Fruit fly (Drosophila melanogaster) whole organism, embryonic: Measurements from ENCODE around the gene Cht5.

Experiments
- Blimp-1 ChIP-seq: fragments of 200-800 bp; sonication (Bioruptor generic); optimal IDR thresholded peaks from 3 replicates; lab custom pipeline; 2018; ENCODE audit warnings: missing biosample characterization, missing genetic modification characterization, mild to moderate bottlenecking, moderate library complexity, missing genetic modification reagents
- CG10147 ChIP-seq: fragments of 200-800 bp; sonication (Bioruptor generic); optimal IDR thresholded peaks from 2 replicates; lab custom pipeline; 2019; ENCODE audit warnings: missing biosample characterization, mild to moderate bottlenecking, missing genetic modification characterization, moderate library complexity
- CG10654 ChIP-seq: fragments of 200-800 bp; sonication (Bioruptor generic); optimal IDR thresholded peaks from 2 replicates; lab custom pipeline; 2016; ENCODE audit warnings: missing biosample characterization, missing genetic modification characterization
- CG11504 ChIP-seq: fragments of 200-800 bp; sonication (Bioruptor generic); optimal IDR thresholded peaks from 3 replicates; lab custom pipeline; 2019; ENCODE audit warnings: missing biosample characterization, mild to moderate bottlenecking, missing genetic modification characterization, moderate library complexity
- CG11723 ChIP-seq: fragments of 200-800 bp; sonication (Bioruptor generic); optimal IDR thresholded peaks from 2 replicates; lab custom pipeline; 2017; ENCODE audit warnings: missing biosample characterization, mild to moderate bottlenecking, missing genetic modification characterization
- CG12236 ChIP-seq: fragments of 200-800 bp; sonication (Bioruptor generic); optimal IDR thresholded peaks from 2 replicates; lab custom pipeline; 2016; ENCODE audit warnings: missing biosample characterization, missing genetic modification characterization
- CG1233 ChIP-seq: fragments of 200-800 bp; sonication (Bioruptor generic); optimal IDR thresholded peaks from 4 replicates; lab custom pipeline; 2018; ENCODE audit warnings: missing biosample characterization, mild to moderate bottlenecking, missing genetic modification characterization
- CG12659 ChIP-seq: fragments of 200-800 bp; sonication (Bioruptor generic); optimal IDR thresholded peaks from 3 replicates; lab custom pipeline; 2017; ENCODE audit warnings: mild to moderate bottlenecking, missing biosample characterization, missing genetic modification reagents, missing genetic modification characterization
- CG1603 ChIP-seq: fragments of 200-800 bp; sonication (Bioruptor generic); optimal IDR thresholded peaks from 2 replicates; lab custom pipeline; 2019; ENCODE audit warnings: missing biosample characterization, mild to moderate bottlenecking, missing genetic modification characterization, moderate library complexity
- CG16813 ChIP-seq: fragments of 200-800 bp; sonication (Bioruptor generic); IDR thresholded peaks from 3 replicates; pipeline ENCODE4 v1.3.6; 2022; ENCODE audit warnings: missing biosample characterization, missing genetic modification characterization; ENCODE audit not compliant: partially characterized antibody
- CG17186 ChIP-seq: fragments of 200-800 bp; sonication (Bioruptor generic); optimal IDR thresholded peaks from 3 replicates; lab custom pipeline; 2017; ENCODE audit warnings: missing biosample characterization, missing genetic modification reagents, missing genetic modification characterization
- CG2120 ChIP-seq: fragments of 200-800 bp; sonication (Bioruptor generic); optimal IDR thresholded peaks from 3 replicates; lab custom pipeline; 2016; ENCODE audit warnings: missing biosample characterization, missing genetic modification characterization
- CG2199 ChIP-seq: fragments of 200-800 bp; sonication (Bioruptor generic); IDR thresholded peaks from 3 replicates; pipeline ENCODE4 v1.3.6; 2022; ENCODE audit warnings: missing biosample characterization, missing genetic modification characterization
- CG2678 ChIP-seq: fragments of 200-800 bp; sonication (Bioruptor generic); optimal IDR thresholded peaks from 3 replicates; lab custom pipeline; 2019; ENCODE audit warnings: missing biosample characterization, mild to moderate bottlenecking, missing genetic modification characterization, moderate library complexity
- CG30403 ChIP-seq: fragments of 200-800 bp; sonication (Bioruptor generic); optimal IDR thresholded peaks from 3 replicates; lab custom pipeline; 2016; ENCODE audit warnings: missing biosample characterization, missing genetic modification characterization
- CG32532 ChIP-seq: fragments of 200-800 bp; sonication (Bioruptor generic); IDR thresholded peaks from 2 replicates; pipeline ENCODE4 v1.3.6; 2022; ENCODE audit warnings: missing biosample characterization, missing genetic modification characterization
- CG34422 ChIP-seq: fragments of 200-800 bp; sonication (Bioruptor generic); IDR thresholded peaks from 3 replicates; pipeline ENCODE4 v1.3.6; 2022; ENCODE audit warnings: missing biosample characterization, missing genetic modification characterization
- CG4854 ChIP-seq: fragments of 200-800 bp; sonication (Bioruptor generic); optimal IDR thresholded peaks from 2 replicates; lab custom pipeline; 2016; ENCODE audit warnings: missing biosample characterization, missing genetic modification characterization, inconsistent platforms
- CG6272 ChIP-seq: fragments of 200-800 bp; sonication (Bioruptor generic); IDR thresholded peaks from 2 replicates; pipeline ENCODE4 v1.3.6; 2022; ENCODE audit warnings: missing biosample characterization, missing genetic modification characterization
- CG6654 ChIP-seq: fragments of 200-800 bp; sonication (Bioruptor generic); optimal IDR thresholded peaks from 2 replicates; lab custom pipeline; 2017; ENCODE audit warnings: missing biosample characterization, mild to moderate bottlenecking, missing genetic modification characterization
- CG6689 ChIP-seq: fragments of 200-800 bp; sonication (Bioruptor generic); IDR thresholded peaks from 2 replicates; pipeline ENCODE4 v1.3.6; 2022; ENCODE audit warnings: missing biosample characterization, missing genetic modification characterization
- CG6791 ChIP-seq: fragments of 200-800 bp; sonication (Bioruptor generic); IDR thresholded peaks from 3 replicates; pipeline ENCODE4 v1.3.6; 2022; ENCODE audit warnings: missing biosample characterization, missing genetic modification characterization; ENCODE audit not compliant: partially characterized antibody
- CG8290 ChIP-seq, 3 experiments: fragments of 200-800 bp; sonication (Bioruptor generic); optimal IDR thresholded peaks; 2 replicates each; lab custom pipeline; 2016 to 2019; ENCODE audit warnings: missing biosample characterization in 3 of 3, missing genetic modification characterization in 3 of 3, mild to moderate bottlenecking in 2 of 3, moderate library complexity in 1 of 3
- CG9609 ChIP-seq: fragments of 200-800 bp; sonication (Bioruptor generic); optimal IDR thresholded peaks from 3 replicates; lab custom pipeline; 2016; ENCODE audit warnings: missing biosample characterization, missing genetic modification characterization
- D19B ChIP-seq: fragments of 200-800 bp; sonication (Bioruptor generic); optimal IDR thresholded peaks from 2 replicates; lab custom pipeline; 2017; ENCODE audit warnings: missing biosample characterization, mild to moderate bottlenecking, missing genetic modification characterization
- Dp ChIP-seq: fragments of 200-800 bp; sonication (Bioruptor generic); optimal IDR thresholded peaks from 2 replicates; lab custom pipeline; 2018; ENCODE audit warnings: missing biosample characterization, mild to moderate bottlenecking, missing genetic modification characterization, moderate library complexity
- E2f2 ChIP-seq: fragments of 200-800 bp; sonication (Bioruptor generic); IDR thresholded peaks from 2 replicates; pipeline ENCODE4 v1.3.6; 2022; ENCODE audit warnings: missing biosample characterization, missing genetic modification characterization
- Eip74EF ChIP-seq, 2 experiments: fragments of 200-800 bp in 1 of 2; fragments of >200 bp in 1 of 2; sonication (Bioruptor generic) in 1 of 2; optimal IDR thresholded peaks; 2 replicates each; lab custom pipeline; 2017 to 2019; ENCODE audit warnings: missing biosample characterization in 2 of 2, missing genetic modification characterization in 2 of 2, mild to moderate bottlenecking in 1 of 2, moderate library complexity in 1 of 2
- Gug ChIP-seq: fragments of 200-800 bp; sonication (Bioruptor generic); IDR thresholded peaks from 4 replicates; pipeline ENCODE4 v1.3.6; 2022; ENCODE audit warnings: missing biosample characterization, missing genetic modification characterization
- MBD-R2 ChIP-seq: fragments of 200-800 bp; sonication (Bioruptor generic); IDR thresholded peaks from 2 replicates; pipeline ENCODE4 v1.3.6; 2022; ENCODE audit warnings: missing biosample characterization, missing genetic modification characterization
- Max ChIP-seq: fragments of 200-800 bp; sonication (Bioruptor generic); optimal IDR thresholded peaks from 2 replicates; lab custom pipeline; 2016; ENCODE audit warnings: missing biosample characterization, mild to moderate bottlenecking, missing genetic modification characterization
- Mrtf ChIP-seq: fragments of 200-800 bp; sonication (Bioruptor generic); IDR thresholded peaks from 3 replicates; pipeline ENCODE4 v1.3.6; 2022; ENCODE audit warnings: missing biosample characterization, missing genetic modification characterization
- Nf-YC ChIP-seq: fragments of 200-800 bp; optimal IDR thresholded peaks from 3 replicates; lab custom pipeline; 2019; ENCODE audit warnings: missing biosample characterization, mild to moderate bottlenecking, missing genetic modification characterization, moderate library complexity
- Sox100B ChIP-seq: fragments of 200-800 bp; sonication (Bioruptor generic); optimal IDR thresholded peaks from 3 replicates; lab custom pipeline; 2018; ENCODE audit warnings: missing biosample characterization, mild to moderate bottlenecking, missing genetic modification characterization
- Sox102F ChIP-seq: fragments of 200-800 bp; sonication (Bioruptor generic); optimal IDR thresholded peaks from 2 replicates; lab custom pipeline; 2018; ENCODE audit warnings: missing biosample characterization, mild to moderate bottlenecking, missing genetic modification characterization, moderate library complexity
- Sry-δ ChIP-seq: fragments of 200-800 bp; sonication (Bioruptor generic); optimal IDR thresholded peaks from 2 replicates; lab custom pipeline; 2016; ENCODE audit warnings: missing biosample characterization, missing genetic modification characterization
- Xrp1 ChIP-seq: fragments of 200-800 bp; sonication (Bioruptor generic); IDR thresholded peaks from 2 replicates; pipeline ENCODE4 v1.3.6; 2022; ENCODE audit warnings: missing biosample characterization, missing genetic modification characterization
- ewg ChIP-seq: fragments of 200-800 bp; sonication (Bioruptor generic); optimal IDR thresholded peaks from 3 replicates; lab custom pipeline; 2017; ENCODE audit warnings: mild to moderate bottlenecking, missing biosample characterization, missing genetic modification reagents, missing genetic modification characterization
- jigr1 ChIP-seq: fragments of 200-800 bp; sonication (Bioruptor generic); IDR thresholded peaks from 3 replicates; pipeline ENCODE4 v1.3.6; 2022; ENCODE audit warnings: missing biosample characterization, missing genetic modification characterization
- lab ChIP-seq: fragments of 200-800 bp; sonication (Bioruptor generic); optimal IDR thresholded peaks from 3 replicates; lab custom pipeline; 2017; ENCODE audit warnings: missing biosample characterization, missing genetic modification characterization, mild to moderate bottlenecking, moderate library complexity, missing genetic modification reagents
- nmo ChIP-seq: fragments of 200-800 bp; sonication (Bioruptor generic); optimal IDR thresholded peaks from 2 replicates; lab custom pipeline; 2018; ENCODE audit warnings: missing biosample characterization, mild to moderate bottlenecking, missing genetic modification characterization, moderate library complexity
- pnt ChIP-seq: fragments of 200-800 bp; sonication (Bioruptor generic); optimal IDR thresholded peaks from 3 replicates; lab custom pipeline; 2016; ENCODE audit warnings: missing biosample characterization, missing genetic modification characterization
- pzg ChIP-seq: fragments of 200-800 bp; sonication (Bioruptor generic); optimal IDR thresholded peaks from 3 replicates; lab custom pipeline; 2018; ENCODE audit warnings: missing biosample characterization, mild to moderate bottlenecking, missing genetic modification characterization, moderate library complexity
- salm ChIP-seq: fragments of 200-800 bp; sonication (Bioruptor generic); optimal IDR thresholded peaks from 2 replicates; lab custom pipeline; 2018; ENCODE audit warnings: missing biosample characterization, mild to moderate bottlenecking, missing genetic modification characterization
- sug ChIP-seq: fragments of 200-800 bp; optimal IDR thresholded peaks from 2 replicates; lab custom pipeline; 2019; ENCODE audit warnings: missing biosample characterization, mild to moderate bottlenecking, missing genetic modification characterization, moderate library complexity
- tin ChIP-seq: fragments of 200-800 bp; sonication (Bioruptor generic); optimal IDR thresholded peaks from 3 replicates; lab custom pipeline; 2016; ENCODE audit warnings: missing biosample characterization, missing genetic modification characterization
- unc-4 ChIP-seq: fragments of 200-800 bp; sonication (Bioruptor generic); IDR thresholded peaks from 2 replicates; pipeline ENCODE4 v1.3.6; 2022; ENCODE audit warnings: missing biosample characterization, missing genetic modification characterization; ENCODE audit not compliant: partially characterized antibody
- vvl ChIP-seq: fragments of 200-800 bp; sonication (Bioruptor generic); IDR thresholded peaks from 2 replicates; pipeline ENCODE4 v1.3.6; 2022; ENCODE audit warnings: missing biosample characterization, missing genetic modification characterization

Cht5 gene

dm6 chr3R:13779241-13779683, 11.9 kb downstream of the Cht5 start, which contains the start of the genes CG42375 and CG9288 (continued):
- TF ChIP-seq CG11723 (GFP tag; lab: Kevin White, UChicago) = no peak
- 0 out of 3 replicates have a peak, but pooled peaks have one; percentile 14 for TF ChIP-seq CG6791 (GFP tag; lab: Robert Waterston, UW)
- peak; percentile 38 for TF ChIP-seq CG17186 (GFP tag; lab: Kevin White, UChicago)
- TF ChIP-seq CG9609 (GFP tag; lab: Kevin White, UChicago) = no peak
- peak; percentile 34 for TF ChIP-seq CG12659 (GFP tag; lab: Kevin White, UChicago)
- TF ChIP-seq pzg (GFP tag; lab: Kevin White, UChicago) = peak; percentile 39
- TF ChIP-seq CG11504 (tag; lab: Kevin White, UChicago) = peak; percentile 86
- peak; percentile 35; the same call in 1 of the 2 replicates for TF ChIP-seq E2f2 (GFP tag; lab: Robert Waterston, UW)
- peak; percentile 33 for TF ChIP-seq nmo
- 0 out of 3 replicates have a peak, but pooled peaks have one; percentile 57 for TF ChIP-seq CG2199 (GFP tag; lab: Robert Waterston, UW)
- TF ChIP-seq Xrp1 (GFP tag; lab: Robert Waterston, UW) = peak; percentile 82
- peak; percentile 41 for TF ChIP-seq CG6654 (GFP tag; lab: Kevin White, UChicago)
- TF ChIP-seq ewg = no peak
- TF ChIP-seq Blimp-1 = peak; percentile 77
- peak; percentile 79 for TF ChIP-seq pnt
- TF ChIP-seq CG2678 (tag; lab: Kevin White, UChicago) = peak; percentile 67
- peak; percentile 70 for TF ChIP-seq CG34422 (GFP tag; lab: Robert Waterston, UW)
- peak in 1 of 2 experiments; percentile 7 for TF ChIP-seq Eip74EF (GFP tag; optimal IDR thresholded peaks at IDR 0.05; lab: Kevin White, UChicago)
- TF ChIP-seq Sox100B (GFP tag; lab: Kevin White, UChicago) = peak; percentile 77
- TF ChIP-seq CG6272 = peak; percentile 29; the same call in 1 of the 2 replicates
- TF ChIP-seq sug = no peak
- peak; percentile 51; the same call in 1 of the 2 replicates for TF ChIP-seq MBD-R2 (GFP tag; lab: Robert Waterston, UW)
- no peak for TF ChIP-seq CG16813 (GFP tag; lab: Robert Waterston, UW)
- peak; percentile 58 for TF ChIP-seq CG1603 (tag; lab: Kevin White, UChicago)
- peak; percentile 70 for TF ChIP-seq CG6689 (GFP tag; lab: Robert Waterston, UW)
- TF ChIP-seq lab (GFP tag; lab: Kevin White, UChicago) = peak; percentile 84
- TF ChIP-seq jigr1 (GFP tag; lab: Robert Waterston, UW) = 0 out of 3 replicates have a peak, but pooled peaks have one; percentile 33
- TF ChIP-seq D19B (GFP tag; lab: Kevin White, UChicago) = peak; percentile 52
- no peak for TF ChIP-seq CG12236
- no peak for TF ChIP-seq unc-4 (GFP tag; lab: Robert Waterston, UW)
- peak; percentile 55 for TF ChIP-seq CG2120 (GFP tag; lab: Kevin White, UChicago)
- peak; percentile 66 for TF ChIP-seq CG4854 (GFP tag; lab: Kevin White, UChicago)
- TF ChIP-seq CG1233 (GFP tag; lab: Kevin White, UChicago) = peak; percentile 70
- peak; percentile 19 for TF ChIP-seq Sox102F (GFP tag; lab: Kevin White, UChicago)
- TF ChIP-seq Dp (GFP tag; lab: Kevin White, UChicago) = peak; percentile 27
- peak; percentile 30 for TF ChIP-seq Nf-YC (tag; lab: Kevin White, UChicago)
- TF ChIP-seq vvl (GFP tag; lab: Robert Waterston, UW) = peak; percentile 68
- TF ChIP-seq salm = peak; percentile 9
- peak; percentile 79 for TF ChIP-seq tin
- TF ChIP-seq Max (GFP tag; lab: Kevin White, UChicago) = peak; percentile 62
- peak; percentile 33 for TF ChIP-seq Sry-δ
- TF ChIP-seq CG10147 (GFP tag; lab: Kevin White, UChicago) = peak; percentile 79
- TF ChIP-seq CG8290 (GFP tag; optimal IDR thresholded peaks at IDR 0.05; lab: Kevin White, UChicago) = no peak
- TF ChIP-seq CG8290 (tag; optimal IDR thresholded peaks at IDR 0.05; lab: Kevin White, UChicago) = no peak
- peak; percentile 44; the same call in 2 of the 4 replicates for TF ChIP-seq Gug
- peak; percentile 67; the same call in 1 of the 2 replicates for TF ChIP-seq CG32532
- TF ChIP-seq CG10654 = peak; percentile 42
- peak; percentile 82 for TF ChIP-seq CG30403 (GFP tag; lab: Kevin White, UChicago)
- TF ChIP-seq Mrtf (GFP tag; lab: Robert Waterston, UW) = peak; percentile 41; the same call in 1 of the 3 replicates
